Fruit fly (Drosophila melanogaster) S2 (cell line): Measurements from ENCODE around the gene RpL32.

ENCODE experiments used
- CG8478 ChIP-seq: fragments of >200 bp; optimal IDR thresholded peaks from 2 replicates; lab custom pipeline; 2018
- CTCF ChIP-seq, 2 experiments: fragments of >200 bp; optimal IDR thresholded peaks; 2 replicates each; lab custom pipeline; 2018

dm6 chr3R:30012602-30013489 lies 33.1 kb downstream of the RpL32 start:
- no peak for TF ChIP-seq CTCF (optimal IDR thresholded peaks at IDR 0.05; lab: Kevin White, UChicago)
- TF ChIP-seq CG8478 (lab: Kevin White, UChicago) = no peak
